Worm (Caenorhabditis elegans) whole organism, L2 larva: ENCODE measurements around the gene Y38H8A.1.

Source experiments
- F13H6.1 ChIP-seq: sonication (generic microtip); optimal IDR thresholded peaks from 2 replicates; lab custom pipeline; 2016; ENCODE audit warnings: missing genetic modification characterization, missing compliant biosample characterization
- blmp-1 ChIP-seq: sonication (generic microtip); optimal IDR thresholded peaks from 2 replicates; lab custom pipeline; 2017; ENCODE audit warnings: missing genetic modification characterization, mild to moderate bottlenecking, missing compliant biosample characterization, antibody characterized with exemption, moderate library complexity; ENCODE audit not compliant: insufficient read depth

DNA sequence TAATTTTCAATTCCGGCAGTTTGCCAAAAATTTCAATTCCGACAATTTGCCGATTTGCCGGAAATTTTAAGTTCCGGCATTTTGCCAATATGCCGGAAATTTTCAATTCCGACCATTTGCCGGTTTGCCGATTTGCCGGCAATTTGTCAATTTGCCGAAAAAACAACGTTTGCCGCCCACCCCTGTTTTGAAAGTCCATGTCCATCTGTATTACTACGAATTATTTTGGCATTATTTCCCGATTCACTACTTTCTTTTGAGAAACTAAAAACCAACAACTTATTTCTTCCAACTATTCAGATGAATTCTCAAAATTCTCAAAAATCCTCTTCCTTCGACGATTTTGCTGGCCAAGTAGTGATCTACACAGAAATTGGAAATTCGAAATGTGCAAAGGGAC, 9.7 kb downstream of the Y38H8A.1 start, which contains the start of gene Y45F10A.7:
- TF ChIP-seq F13H6.1 = no peak
- no peak for TF ChIP-seq blmp-1 (tag; lab: Kevin White, UChicago)
